4 worm cellular contexts compared by ENCODE assay signal in the genomic region with DNA sequence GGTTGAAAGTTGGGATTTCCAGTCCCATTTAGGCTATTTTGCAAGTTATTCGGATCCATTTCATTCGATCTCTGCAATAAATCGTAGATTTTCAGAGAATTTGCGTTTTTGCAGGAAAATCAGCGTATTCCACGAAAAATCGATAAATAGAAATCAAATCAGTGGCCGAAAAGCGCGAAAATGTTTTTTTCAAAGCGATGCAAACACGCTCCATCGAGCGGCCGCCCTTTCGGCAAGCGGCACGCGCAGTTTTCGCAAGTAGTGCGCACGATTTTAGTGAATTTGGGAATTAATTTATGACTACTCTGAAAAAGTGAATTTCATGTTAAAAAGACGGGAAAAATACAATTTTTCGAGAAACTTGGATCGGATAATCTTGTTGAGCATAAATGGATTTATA.
A peak's percentile ranks its signal among the peaks of the same experiment; 100 is the strongest.
TF ChIP-seq lines count a peak whose summit lies in the region.

No protein-coding gene starts in this region.

TF ChIP-seq in whole organism, L2 larva, 48 proteins besides CTCF, POLR2A, EP300 and RAD21 (continues in another document):
- peak; percentile 69 for TF ChIP-seq ZK546.5 (tag; optimal IDR thresholded peaks at IDR 0.05; lab: Kevin White, UChicago)
- no peak for TF ChIP-seq alr-1 (tag; optimal IDR thresholded peaks at IDR 0.05; lab: Kevin White, UChicago)
- no peak for TF ChIP-seq lin-39 (tag; optimal IDR thresholded peaks at IDR 0.05; lab: Kevin White, UChicago)
- TF ChIP-seq nhr-6 (tag; optimal IDR thresholded peaks at IDR 0.05; lab: Kevin White, UChicago) = peak; percentile 90
- peak; percentile 89 for TF ChIP-seq sem-4 (tag; optimal IDR thresholded peaks at IDR 0.05; lab: Kevin White, UChicago)
- peak; percentile 75 for TF ChIP-seq nhr-237 (tag; optimal IDR thresholded peaks at IDR 0.05; lab: Kevin White, UChicago)
- TF ChIP-seq egl-27 (tag; optimal IDR thresholded peaks at IDR 0.05; lab: Kevin White, UChicago) = peak; percentile 90
- TF ChIP-seq ama-1 (optimal IDR thresholded peaks at IDR 0.05; lab: Kevin White, UChicago) = no peak
- peak; percentile 55 for TF ChIP-seq ceh-16 (tag; optimal IDR thresholded peaks at IDR 0.05; lab: Kevin White, UChicago)
- TF ChIP-seq blmp-1 (tag; optimal IDR thresholded peaks at IDR 0.05; lab: Kevin White, UChicago; ENCODE audit: insufficient read depth) = peak; percentile 70
- TF ChIP-seq unc-55 (GFP tag; optimal IDR thresholded peaks at IDR 0.05; lab: Kevin White, UChicago) = peak; percentile 99
- peak; percentile 84 for TF ChIP-seq ztf-4 (tag; optimal IDR thresholded peaks at IDR 0.05; lab: Kevin White, UChicago)
- peak; percentile 95 for TF ChIP-seq skn-1 (tag; optimal IDR thresholded peaks at IDR 0.05; lab: Kevin White, UChicago)
- peak; percentile 98 for TF ChIP-seq lin-11 (tag; optimal IDR thresholded peaks at IDR 0.05; lab: Kevin White, UChicago)
- no peak for TF ChIP-seq unc-39 (tag; optimal IDR thresholded peaks at IDR 0.05; lab: Kevin White, UChicago)
- TF ChIP-seq mbf-1 (tag; optimal IDR thresholded peaks at IDR 0.05; lab: Kevin White, UChicago) = peak; percentile 7
- TF ChIP-seq R02D3.7 (tag; optimal IDR thresholded peaks at IDR 0.05; lab: Kevin White, UChicago) = peak; percentile 61
- peak; percentile 63 for TF ChIP-seq nhr-10 (tag; optimal IDR thresholded peaks at IDR 0.05; lab: Kevin White, UChicago)
- peak; percentile 58 for TF ChIP-seq ztf-11 (tag; optimal IDR thresholded peaks at IDR 0.05; lab: Kevin White, UChicago)
- TF ChIP-seq sma-9 (GFP tag; optimal IDR thresholded peaks at IDR 0.05; lab: Kevin White, UChicago) = peak; percentile 96
- no peak for TF ChIP-seq sma-9 (tag; optimal IDR thresholded peaks at IDR 0.05; lab: Kevin White, UChicago)
- TF ChIP-seq Y55F3AM.14 (GFP tag; optimal IDR thresholded peaks at IDR 0.05; lab: Kevin White, UChicago) = peak; percentile 72

TF ChIP-seq in whole organism, L4 larva, 104 proteins besides CTCF, POLR2A, EP300 and RAD21 (continues in another document):
- peak; percentile 95 for TF ChIP-seq fkh-10 (GFP tag; optimal IDR thresholded peaks at IDR 0.05; lab: Kevin White, UChicago)
- peak; percentile 98 for TF ChIP-seq mep-1 (tag; optimal IDR thresholded peaks at IDR 0.05; lab: Kevin White, UChicago)
- no peak for TF ChIP-seq tag-97 (GFP tag; IDR thresholded peaks at IDR 0.05; lab: Robert Waterston, UW)
- TF ChIP-seq daf-8 (GFP tag; IDR thresholded peaks at IDR 0.05; lab: Robert Waterston, UW) = no peak
- peak; percentile 93 for TF ChIP-seq rbr-2 (tag; optimal IDR thresholded peaks at IDR 0.05; lab: Kevin White, UChicago)
- TF ChIP-seq skn-1 (tag; optimal IDR thresholded peaks at IDR 0.05; lab: Kevin White, UChicago) = peak; percentile 32
- TF ChIP-seq aha-1 (tag; lab: Kevin White, UChicago) = peak; percentile 99
- peak; percentile 88; the same call in 1 of the 2 replicates for TF ChIP-seq F44E2.7 (GFP tag; IDR thresholded peaks at IDR 0.05; lab: Robert Waterston, UW)
- peak; percentile 98 for TF ChIP-seq dve-1 (tag; optimal IDR thresholded peaks at IDR 0.05; lab: Kevin White, UChicago; ENCODE audit: insufficient read depth)
- TF ChIP-seq ceh-28 (tag; optimal IDR thresholded peaks at IDR 0.05; lab: Kevin White, UChicago) = peak; percentile 78
- TF ChIP-seq daf-19 (GFP tag; conservative IDR thresholded peaks at IDR 0.05; lab: Robert Waterston, UW) = peak; percentile 75; the same call in 1 of the 2 replicates
- TF ChIP-seq T20F7.1 (GFP tag; optimal IDR thresholded peaks at IDR 0.05; lab: Kevin White, UChicago) = no peak
- no peak for TF ChIP-seq lin-39 (tag; optimal IDR thresholded peaks at IDR 0.05; lab: Kevin White, UChicago)
- peak; percentile 92 for TF ChIP-seq nhr-28 (tag; optimal IDR thresholded peaks at IDR 0.05; lab: Kevin White, UChicago)
- peak; percentile 88 for TF ChIP-seq spr-3 (GFP tag; optimal IDR thresholded peaks at IDR 0.05; lab: Kevin White, UChicago)
- TF ChIP-seq nhr-41 (GFP tag; IDR thresholded peaks at IDR 0.05; lab: Robert Waterston, UW) = peak; percentile 40; the same call in 1 of the 2 replicates
- TF ChIP-seq mdt-29 (GFP tag; IDR thresholded peaks at IDR 0.05; lab: Robert Waterston, UW) = peak; percentile 46; the same call in 1 of the 2 replicates
- TF ChIP-seq dmd-9 (GFP tag; IDR thresholded peaks at IDR 0.05; lab: Robert Waterston, UW) = peak; percentile 87; the same call in 1 of the 2 replicates
- peak; percentile 73 for TF ChIP-seq nhr-48 (tag; optimal IDR thresholded peaks at IDR 0.05; lab: Kevin White, UChicago)
- TF ChIP-seq lin-1 (GFP tag; IDR thresholded peaks at IDR 0.05; lab: Robert Waterston, UW) = 0 out of 2 replicates have a peak, but pooled peaks have one; percentile 41
- peak; percentile 92 for TF ChIP-seq nhr-25 (tag; optimal IDR thresholded peaks at IDR 0.05; lab: Kevin White, UChicago; ENCODE audit: borderline replicate concordance, insufficient read depth)

TF ChIP-seq in whole organism, late embryonic, 69 proteins besides CTCF, POLR2A, EP300 and RAD21 (continues in another document):
- TF ChIP-seq tbx-2 (tag; optimal IDR thresholded peaks at IDR 0.05; lab: Kevin White, UChicago) = peak; percentile 93
- TF ChIP-seq sox-4 (tag; optimal IDR thresholded peaks at IDR 0.05; lab: Kevin White, UChicago) = peak; percentile 61
- peak; percentile 61 for TF ChIP-seq unc-55 (GFP tag; optimal IDR thresholded peaks at IDR 0.05; lab: Kevin White, UChicago)
- TF ChIP-seq ceh-14 (tag; optimal IDR thresholded peaks at IDR 0.05; lab: Kevin White, UChicago) = peak; percentile 86
- TF ChIP-seq ceh-6 (GFP tag; optimal IDR thresholded peaks at IDR 0.05; lab: Kevin White, UChicago) = peak; percentile 59
- TF ChIP-seq ztf-16 (tag; optimal IDR thresholded peaks at IDR 0.05; lab: Kevin White, UChicago) = peak; percentile 79
- TF ChIP-seq ceh-19 (GFP tag; optimal IDR thresholded peaks at IDR 0.05; lab: Kevin White, UChicago) = peak; percentile 74
- peak; percentile 92 for TF ChIP-seq ceh-31 (tag; optimal IDR thresholded peaks at IDR 0.05; lab: Kevin White, UChicago)
- TF ChIP-seq hlh-13 (GFP tag; optimal IDR thresholded peaks at IDR 0.05; lab: Kevin White, UChicago) = peak; percentile 25
- peak; percentile 32 for TF ChIP-seq odd-2 (tag; optimal IDR thresholded peaks at IDR 0.05; lab: Kevin White, UChicago)
- peak; percentile 63 for TF ChIP-seq gmeb-2 (tag; optimal IDR thresholded peaks at IDR 0.05; lab: Kevin White, UChicago)
- peak; percentile 92 for TF ChIP-seq pqm-1 (tag; optimal IDR thresholded peaks at IDR 0.05; lab: Kevin White, UChicago)
- TF ChIP-seq elt-2 (tag; optimal IDR thresholded peaks at IDR 0.05; lab: Kevin White, UChicago) = peak; percentile 89
- TF ChIP-seq pha-4 (tag; optimal IDR thresholded peaks at IDR 0.05; lab: Kevin White, UChicago) = no peak
- TF ChIP-seq Y22D7AL.16 (tag; optimal IDR thresholded peaks at IDR 0.05; lab: Kevin White, UChicago) = peak; percentile 50
- TF ChIP-seq K09A11.1 (tag; optimal IDR thresholded peaks at IDR 0.05; lab: Kevin White, UChicago; ENCODE audit: insufficient read depth) = peak; percentile 67
- peak; percentile 99 for TF ChIP-seq unc-42 (tag; optimal IDR thresholded peaks at IDR 0.05; lab: Kevin White, UChicago)
- TF ChIP-seq hlh-6 (tag; optimal IDR thresholded peaks at IDR 0.05; lab: Kevin White, UChicago) = peak; percentile 81
- peak; percentile 82 for TF ChIP-seq ceh-2 (tag; optimal IDR thresholded peaks at IDR 0.05; lab: Kevin White, UChicago)
- peak; percentile 90 for TF ChIP-seq ref-2 (tag; optimal IDR thresholded peaks at IDR 0.05; lab: Kevin White, UChicago)
- peak; percentile 48 for TF ChIP-seq pax-1 (tag; optimal IDR thresholded peaks at IDR 0.05; lab: Kevin White, UChicago)
- no peak for TF ChIP-seq ceh-9 (tag; optimal IDR thresholded peaks at IDR 0.05; lab: Kevin White, UChicago)

TF ChIP-seq in whole organism, mixed stage, embryonic, 35 proteins besides CTCF, POLR2A, EP300 and RAD21 (continues in another document):
- peak; percentile 85 for TF ChIP-seq ceh-39 (tag; optimal IDR thresholded peaks at IDR 0.05; lab: Kevin White, UChicago)
- TF ChIP-seq pha-4 (tag; optimal IDR thresholded peaks at IDR 0.05; lab: Kevin White, UChicago) = peak; percentile 84
- peak; percentile 46 for TF ChIP-seq mab-5 (tag; optimal IDR thresholded peaks at IDR 0.05; lab: Kevin White, UChicago)
- TF ChIP-seq cnd-1 (tag; optimal IDR thresholded peaks at IDR 0.05; lab: Kevin White, UChicago) = peak; percentile 87
- peak; percentile 62 for TF ChIP-seq unc-39 (tag; optimal IDR thresholded peaks at IDR 0.05; lab: Kevin White, UChicago)
- peak; percentile 39 for TF ChIP-seq flh-1 (GFP tag; optimal IDR thresholded peaks at IDR 0.05; lab: Kevin White, UChicago)
- TF ChIP-seq sem-2 (GFP tag; optimal IDR thresholded peaks at IDR 0.05; lab: Kevin White, UChicago) = peak; percentile 17
- peak; percentile 98 for TF ChIP-seq ces-1 (GFP tag; optimal IDR thresholded peaks at IDR 0.05; lab: Kevin White, UChicago)
- TF ChIP-seq mep-1 (tag; optimal IDR thresholded peaks at IDR 0.05; lab: Kevin White, UChicago) = peak; percentile 97
- no peak for TF ChIP-seq zip-8 (tag; optimal IDR thresholded peaks at IDR 0.05; lab: Kevin White, UChicago)
- TF ChIP-seq nhr-28 (tag; optimal IDR thresholded peaks at IDR 0.05; lab: Kevin White, UChicago) = peak; percentile 44
- no peak for TF ChIP-seq elt-3 (tag; optimal IDR thresholded peaks at IDR 0.05; lab: Kevin White, UChicago)
- TF ChIP-seq ztf-11 (tag; optimal IDR thresholded peaks at IDR 0.05; lab: Kevin White, UChicago) = peak; percentile 80
- TF ChIP-seq nhr-237 (tag; optimal IDR thresholded peaks at IDR 0.05; lab: Kevin White, UChicago) = peak; percentile 90
- peak; percentile 88 for TF ChIP-seq mls-2 (tag; optimal IDR thresholded peaks at IDR 0.05; lab: Kevin White, UChicago)
- peak; percentile 72 for TF ChIP-seq nhr-76 (tag; optimal IDR thresholded peaks at IDR 0.05; lab: Kevin White, UChicago)
- TF ChIP-seq nhr-12 (tag; optimal IDR thresholded peaks at IDR 0.05; lab: Kevin White, UChicago) = peak; percentile 74
- peak; percentile 93 for TF ChIP-seq sptf-1 (tag; optimal IDR thresholded peaks at IDR 0.05; lab: Kevin White, UChicago)
- TF ChIP-seq elt-1 (tag; optimal IDR thresholded peaks at IDR 0.05; lab: Kevin White, UChicago; ENCODE audit: borderline replicate concordance, insufficient read depth) = no peak
- TF ChIP-seq lin-13 (tag; optimal IDR thresholded peaks at IDR 0.05; lab: Kevin White, UChicago) = peak; percentile 90
- TF ChIP-seq ham-2 (GFP tag; optimal IDR thresholded peaks at IDR 0.05; lab: Kevin White, UChicago) = peak; percentile 74
- peak; percentile 87 for TF ChIP-seq drap-1 (GFP tag; optimal IDR thresholded peaks at IDR 0.05; lab: Kevin White, UChicago)
- peak; percentile 76 for TF ChIP-seq unc-120 (tag; optimal IDR thresholded peaks at IDR 0.05; lab: Kevin White, UChicago; ENCODE audit: poor library complexity, severe bottlenecking)
- TF ChIP-seq blmp-1 (tag; optimal IDR thresholded peaks at IDR 0.05; lab: Kevin White, UChicago) = peak; percentile 62
- TF ChIP-seq lsy-2 (tag; optimal IDR thresholded peaks at IDR 0.05; lab: Kevin White, UChicago) = peak; percentile 83
- peak; percentile 87 for TF ChIP-seq hlh-1 (tag; optimal IDR thresholded peaks at IDR 0.05; lab: Kevin White, UChicago)
- TF ChIP-seq lin-32 (GFP tag; optimal IDR thresholded peaks at IDR 0.05; lab: Kevin White, UChicago) = peak; percentile 65
- TF ChIP-seq tbx-8 (GFP tag; optimal IDR thresholded peaks at IDR 0.05; lab: Kevin White, UChicago) = peak; percentile 68
